Fruit fly (Drosophila melanogaster) whole organism, pupa: ENCODE measurements around the gene Pmvk.
A peak's percentile ranks its signal among the peaks of the same experiment; 100 is the strongest.

Experiments
- CG12605 ChIP-seq: fragments of 200-800 bp; sonication (Bioruptor generic); IDR thresholded peaks from 2 replicates; pipeline ENCODE4 v1.3.6; 2022; ENCODE audit warnings: missing biosample characterization, missing genetic modification characterization
- CG34367 ChIP-seq: fragments of 200-800 bp; sonication (Bioruptor generic); optimal IDR thresholded peaks from 2 replicates; lab custom pipeline; 2018; ENCODE audit warnings: missing biosample characterization, mild to moderate bottlenecking, missing genetic modification characterization
- D1 ChIP-seq: fragments of 200-800 bp; sonication (Bioruptor generic); optimal IDR thresholded peaks from 2 replicates; lab custom pipeline; 2018; ENCODE audit warnings: missing biosample characterization, mild to moderate bottlenecking, missing genetic modification characterization, moderate library complexity
- EcR ChIP-seq: fragments of 200-800 bp; sonication (Bioruptor generic); optimal IDR thresholded peaks from 3 replicates; lab custom pipeline; 2019; ENCODE audit warnings: missing biosample characterization, missing genetic modification characterization, mild to moderate bottlenecking, moderate library complexity, missing genetic modification reagents
- Pif1A ChIP-seq: fragments of 200-800 bp; sonication (Bioruptor generic); optimal IDR thresholded peaks from 3 replicates; lab custom pipeline; 2016; ENCODE audit warnings: missing biosample characterization, missing genetic modification characterization
- rn ChIP-seq: fragments of 200-800 bp; sonication (Bioruptor generic); IDR thresholded peaks from 2 replicates; pipeline ENCODE4 v1.3.6; 2022; ENCODE audit warnings: missing biosample characterization, missing genetic modification characterization

DNA sequence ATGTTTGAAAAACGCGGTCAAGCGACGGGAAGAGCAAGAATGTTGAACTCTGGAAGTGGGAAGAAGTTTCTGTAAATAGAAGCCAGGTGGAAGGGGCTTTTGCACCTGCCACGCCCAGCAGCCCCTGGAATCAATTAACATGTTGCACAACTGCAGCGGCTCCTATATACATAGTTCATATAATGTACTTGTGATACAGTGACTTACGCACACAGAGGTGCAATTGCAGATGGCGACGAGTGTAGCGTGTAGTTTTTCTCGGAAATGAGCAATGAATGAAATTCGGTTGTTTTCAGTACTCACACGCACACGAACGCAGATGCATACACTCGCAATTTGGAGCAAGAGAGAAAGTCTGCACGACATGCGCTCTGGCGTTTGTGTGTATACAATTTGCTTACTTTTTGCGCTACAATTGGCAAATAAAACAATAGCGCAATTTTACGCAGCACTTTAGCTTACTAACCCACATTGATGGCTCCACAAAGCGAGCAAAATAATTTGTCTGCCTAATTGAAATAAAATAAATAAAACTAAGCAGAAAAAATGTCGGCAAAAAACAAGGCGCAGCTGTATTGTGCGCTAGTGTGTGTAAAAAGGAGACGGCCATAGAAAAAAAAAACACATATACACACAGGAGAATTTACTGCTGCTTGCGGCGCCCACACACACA is 3.7 kb downstream of the Pmvk start:
- no peak for TF ChIP-seq EcR
- no peak for TF ChIP-seq rn (GFP tag; lab: Robert Waterston, UW)
- no peak for TF ChIP-seq Pif1A (GFP tag; lab: Kevin White, UChicago)
- no peak for TF ChIP-seq D1 (tag; lab: Kevin White, UChicago)
- peak; percentile 15 for TF ChIP-seq CG34367 (tag; lab: Kevin White, UChicago)
- TF ChIP-seq CG12605 (GFP tag; lab: Robert Waterston, UW): 0 out of 2 replicates have a peak, but pooled peaks have one; percentile 18
